Worm (Caenorhabditis elegans): Measurements from ENCODE around the gene T08G3.11.
"Not testable (repeated sequence)": the region's sequence is repeated elsewhere in the genome, so short reads cannot be mapped to it uniquely, and the experiment has no call there.

T08G3.11 gene

DNA sequence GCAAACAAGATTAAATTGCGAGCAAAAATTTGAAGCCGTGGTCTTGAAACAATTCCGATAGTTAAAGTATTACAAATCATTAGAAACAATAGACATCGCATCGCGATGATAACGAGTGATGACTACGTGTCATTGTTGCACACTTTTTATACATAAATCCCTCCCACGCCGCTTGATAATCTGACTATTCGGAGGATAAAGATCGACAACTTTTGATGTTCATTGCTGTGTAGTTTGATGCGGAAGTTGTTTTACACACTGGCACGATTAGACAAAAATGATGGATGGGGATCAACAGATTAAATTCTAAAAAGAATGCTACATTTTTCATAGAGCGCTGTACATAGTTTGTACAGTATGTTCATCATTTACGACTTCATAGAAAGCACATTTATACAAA, at the start of gene T08G3.11:
T08G3.11 (minus strand) TSS at position 101 of the 400 bp plus-strand sequence.
- no peak for TF ChIP-seq unc-62 (GFP tag; optimal IDR thresholded peaks at IDR 0.05)

DNA sequence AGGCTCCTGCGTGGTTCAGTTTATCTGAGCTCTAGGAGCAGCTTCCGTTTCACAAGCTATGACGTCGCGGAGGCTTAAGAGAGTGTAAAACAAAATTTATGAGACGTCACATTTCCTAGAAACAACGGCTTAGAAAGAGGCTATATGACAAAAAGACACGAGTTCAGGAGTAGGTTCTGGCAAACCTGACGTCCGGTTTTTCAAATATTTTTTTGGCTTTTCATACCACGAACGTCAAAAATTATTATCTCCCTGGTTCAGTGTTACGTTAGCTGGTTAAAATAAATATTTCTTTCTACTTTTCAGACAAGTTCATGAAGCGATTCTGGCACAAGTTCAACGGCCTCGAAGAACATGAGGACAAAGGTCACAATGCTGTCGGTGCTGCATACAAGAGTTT, 48.6 kb upstream of the T08G3.11 start, which contains the start of gene F36D3.16:
F36D3.16 (plus strand) TSS at position 301 of the 400 bp plus-strand sequence.
- TF ChIP-seq unc-62 (GFP tag; optimal IDR thresholded peaks at IDR 0.05) = no peak

DNA sequence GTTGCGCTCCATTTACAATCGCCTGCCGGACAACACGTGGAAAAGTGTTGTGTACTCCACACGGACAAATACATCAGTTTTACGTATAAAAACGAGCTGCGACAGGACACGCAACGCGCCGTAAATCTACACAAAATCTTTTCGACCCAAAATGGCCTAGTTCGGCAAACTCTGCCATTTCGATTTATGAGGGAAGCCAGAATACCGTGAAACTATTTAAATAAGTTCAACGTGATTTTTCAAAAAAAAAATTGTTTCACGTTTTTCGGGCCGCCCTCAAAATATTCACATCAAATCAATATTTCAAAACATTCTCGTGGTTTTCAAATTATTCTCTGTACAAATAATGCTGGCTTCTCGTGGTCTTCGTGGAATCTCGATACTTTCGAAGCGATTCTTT, 47.7 kb upstream of the T08G3.11 start, which contains the start of gene F36D3.8:
F36D3.8 (plus strand) TSS at position 301 of the 400 bp plus-strand sequence.
- TF ChIP-seq unc-62 (GFP tag; optimal IDR thresholded peaks at IDR 0.05) = no peak

DNA sequence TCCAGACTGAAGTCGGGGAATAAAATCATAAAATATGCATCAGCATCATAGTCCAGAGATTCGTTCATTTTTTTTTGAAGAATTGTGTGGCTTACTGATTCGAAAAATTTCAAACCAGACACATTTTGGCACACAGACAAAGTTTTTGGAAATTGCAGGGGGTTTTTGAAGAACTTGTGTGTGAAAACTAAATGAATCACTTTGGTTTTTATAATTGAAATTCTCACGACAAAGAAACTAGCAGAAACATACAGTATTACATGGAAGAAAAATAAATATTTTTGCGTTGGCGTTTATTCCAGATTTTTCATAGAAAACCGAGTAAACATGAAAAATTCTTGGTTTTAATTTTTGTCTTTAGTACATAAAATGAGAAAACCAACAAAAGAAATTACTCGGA, 43.1 kb upstream of the T08G3.11 start, which contains the start of gene srw-34:
srw-34 (minus strand) TSS at position 101 of the 400 bp plus-strand sequence.
- TF ChIP-seq unc-62 (GFP tag; optimal IDR thresholded peaks at IDR 0.05) = no peak

DNA sequence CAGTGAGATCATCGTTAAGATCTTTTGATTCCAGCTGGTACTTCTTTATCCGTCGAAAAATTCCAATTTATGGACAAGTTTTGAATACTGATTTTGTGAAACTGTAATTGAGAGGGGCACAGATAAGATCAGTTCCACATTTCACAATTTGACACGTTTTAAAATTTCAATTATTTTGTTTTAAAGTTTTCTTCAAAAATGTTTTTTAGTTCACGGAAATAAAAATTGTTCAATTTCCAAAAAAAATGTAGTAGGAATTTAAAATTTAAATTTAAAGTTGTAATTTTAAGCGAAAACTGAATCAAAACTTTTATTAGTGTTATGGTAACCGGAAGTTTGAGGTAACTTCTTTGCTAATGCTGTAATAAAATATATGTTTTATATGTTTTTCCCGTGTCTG, 38.4 kb upstream of the T08G3.11 start, which contains the start of gene F36D3.4:
F36D3.4 (minus strand) TSS at position 101 of the 400 bp plus-strand sequence.
- no peak for TF ChIP-seq unc-62 (GFP tag; optimal IDR thresholded peaks at IDR 0.05)

DNA sequence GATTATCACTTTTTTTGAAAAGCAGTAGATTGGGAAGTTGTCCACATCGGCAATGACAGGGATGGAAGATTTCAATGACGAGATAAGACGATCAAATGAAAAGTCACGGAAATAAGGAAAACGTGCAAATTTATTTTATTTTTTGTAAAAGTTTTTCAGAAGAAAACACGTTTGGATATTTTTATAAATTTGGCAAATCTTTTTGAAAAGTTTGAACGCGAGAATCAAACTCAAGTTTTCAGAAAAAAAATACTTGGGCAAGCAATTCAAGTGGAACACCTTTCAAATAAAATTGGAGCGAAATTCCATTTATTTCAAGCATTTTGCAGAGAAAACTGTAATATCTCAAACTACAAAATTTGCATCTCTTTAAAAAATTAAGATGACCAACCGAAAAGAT, 36.0 kb upstream of the T08G3.11 start, which contains the start of gene F36D3.5:
F36D3.5 (minus strand) TSS at position 101 of the 400 bp plus-strand sequence.
- not testable (repeated sequence) for TF ChIP-seq unc-62 (GFP tag; optimal IDR thresholded peaks at IDR 0.05)

DNA sequence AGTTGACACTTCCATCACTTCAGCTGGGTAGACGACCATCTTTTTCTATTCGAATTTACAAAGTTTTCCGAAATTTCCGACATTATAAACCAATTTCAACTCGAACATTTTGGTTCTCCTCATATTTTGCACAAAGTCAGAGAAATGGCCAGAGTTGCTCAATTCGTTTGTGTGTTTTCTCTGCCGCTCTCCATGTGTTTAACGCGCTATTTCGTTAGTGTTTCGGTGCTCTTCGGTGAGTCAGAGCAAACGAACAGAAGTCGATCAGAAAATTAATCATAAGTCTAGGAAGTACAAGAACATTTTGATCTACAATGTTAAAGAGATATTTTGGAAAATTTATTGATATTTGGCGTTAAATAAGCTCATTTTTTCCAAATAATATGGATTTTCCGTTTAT, 29.5 kb upstream of the T08G3.11 start, which contains the start of gene srr-3:
srr-3 (minus strand) TSS at position 101 of the 400 bp plus-strand sequence.
- TF ChIP-seq unc-62 (GFP tag; optimal IDR thresholded peaks at IDR 0.05) = no peak

DNA sequence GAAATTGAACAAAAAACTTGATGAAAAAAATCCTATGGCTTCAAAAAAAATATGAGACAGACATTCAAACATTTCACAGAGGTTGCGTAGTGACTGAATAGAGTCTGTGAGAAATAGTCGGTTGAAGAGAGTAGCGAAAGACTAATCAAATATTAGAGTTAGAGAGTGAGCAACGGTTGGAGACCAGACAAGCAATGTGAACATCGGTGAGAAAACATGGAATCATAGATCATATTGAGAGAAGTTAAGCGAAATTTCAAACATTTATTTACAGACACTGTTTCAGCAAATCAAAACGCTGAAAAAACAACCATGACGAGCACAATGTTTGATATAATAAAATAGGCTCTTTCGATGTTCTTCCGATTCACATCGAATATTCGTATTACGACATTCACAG, 27.5 kb upstream of the T08G3.11 start:
- no peak for TF ChIP-seq unc-62 (GFP tag; optimal IDR thresholded peaks at IDR 0.05)

DNA sequence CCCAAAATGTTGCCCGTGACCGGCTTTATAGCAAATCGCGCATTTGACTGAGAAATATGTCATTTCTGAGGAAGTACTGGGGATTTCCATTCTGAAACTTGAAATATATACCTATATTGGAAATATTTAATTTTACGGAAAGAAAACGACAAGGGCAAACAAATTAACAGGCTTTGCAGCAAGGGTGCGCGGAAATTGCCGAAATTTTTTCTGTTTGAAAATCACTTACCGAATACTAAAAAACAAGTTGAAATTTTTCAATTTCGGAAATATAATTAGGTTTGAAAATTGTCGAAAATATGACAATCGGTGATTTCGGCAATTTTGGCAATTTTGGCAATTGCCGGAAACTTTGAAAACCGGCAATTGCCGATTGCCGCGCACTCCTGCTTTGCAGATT, 26.7 kb upstream of the T08G3.11 start, which contains the start of gene nhr-54:
nhr-54 (minus strand) TSS at position 101 of the 400 bp plus-strand sequence.
- TF ChIP-seq unc-62 (GFP tag; optimal IDR thresholded peaks at IDR 0.05) = no peak

DNA sequence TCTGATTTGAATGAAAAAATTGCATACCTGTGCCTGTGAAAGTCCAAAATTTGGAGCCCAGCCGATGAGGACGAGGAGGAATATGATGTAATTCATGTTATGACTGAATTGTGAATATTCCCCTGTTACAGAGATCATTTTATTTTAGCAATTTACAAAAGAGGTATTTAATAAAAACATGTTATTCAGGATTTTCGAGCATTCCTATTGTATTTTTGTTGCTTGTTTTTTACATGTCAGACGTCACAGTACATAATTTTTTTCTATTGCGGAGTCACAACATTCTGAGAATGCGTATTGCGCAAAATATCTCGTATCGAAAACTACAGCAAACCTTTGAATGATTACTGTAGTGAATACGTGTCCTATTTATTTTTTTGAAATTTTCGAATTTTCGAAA, 24.0 kb upstream of the T08G3.11 start, which contains the start of gene F36D3.14:
F36D3.14 (minus strand) TSS at position 101 of the 400 bp plus-strand sequence.
- no peak for TF ChIP-seq unc-62 (GFP tag; optimal IDR thresholded peaks at IDR 0.05)

DNA sequence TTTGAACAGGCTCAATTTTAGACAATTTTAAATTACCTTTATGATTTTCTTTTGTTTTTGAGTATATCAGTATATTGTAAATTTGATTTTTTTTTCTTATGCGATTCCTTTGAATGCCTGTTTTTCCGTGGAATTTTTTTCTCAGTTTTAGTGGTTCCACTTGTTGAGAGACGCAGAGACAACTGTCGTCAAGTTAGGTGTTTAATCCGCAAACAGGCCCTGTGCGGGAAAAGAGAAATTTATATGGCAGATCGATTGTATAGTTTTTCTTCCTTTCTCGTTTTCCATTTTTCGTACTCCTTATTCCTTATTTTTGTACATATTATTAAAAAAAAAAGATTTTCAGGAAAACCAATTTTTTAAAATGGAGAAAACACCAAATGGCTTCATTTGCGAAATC, 19.8 kb upstream of the T08G3.11 start, which contains the start of gene F36D3.1:
F36D3.1 (plus strand) TSS at position 347 of the 400 bp plus-strand sequence.
- no peak for TF ChIP-seq unc-62 (GFP tag; optimal IDR thresholded peaks at IDR 0.05)

DNA sequence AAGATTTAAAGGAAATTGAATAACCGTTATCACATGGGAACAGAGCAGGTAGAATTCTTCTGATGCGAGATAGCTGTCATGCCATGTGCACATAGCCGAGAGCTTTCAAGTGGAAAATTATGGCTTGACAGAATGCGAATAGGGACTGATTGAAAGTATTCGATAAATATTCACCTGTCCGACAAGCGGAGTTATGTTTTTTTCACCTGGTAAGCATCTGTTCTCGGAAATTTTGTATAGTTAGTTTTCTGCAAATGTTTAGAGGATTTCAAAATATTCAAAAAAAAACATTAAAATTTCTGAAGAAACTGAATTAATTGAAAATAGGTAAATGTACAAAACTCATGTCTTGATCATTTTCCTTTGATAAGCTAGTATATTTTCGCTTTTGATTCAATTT, 18.3 kb upstream of the T08G3.11 start, which contains the start of gene srh-136:
srh-136 (minus strand) TSS at position 93 of the 400 bp plus-strand sequence.
- no peak for TF ChIP-seq unc-62 (GFP tag; optimal IDR thresholded peaks at IDR 0.05)

DNA sequence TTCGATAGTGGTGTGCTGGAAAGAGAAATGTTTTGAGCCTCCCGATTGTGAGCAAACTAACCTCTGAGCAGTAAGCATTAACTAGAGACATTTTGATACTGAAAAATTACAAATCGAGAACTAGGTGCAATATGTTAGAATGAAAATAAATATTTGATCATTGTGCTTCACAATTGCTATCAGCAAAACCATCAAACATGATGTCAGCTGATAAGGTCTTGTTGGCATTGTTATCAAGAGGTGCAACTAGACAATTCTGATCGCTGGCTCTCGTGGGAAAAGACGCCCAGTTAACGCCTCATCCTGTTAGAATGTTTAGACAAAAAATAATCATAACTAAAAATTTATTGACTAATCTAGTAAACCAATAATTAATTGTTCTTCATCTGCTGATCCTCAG, 15.2 kb upstream of the T08G3.11 start, which contains the start of gene comt-2:
comt-2 (minus strand) TSS at position 131 of the 400 bp plus-strand sequence.
- TF ChIP-seq unc-62 (GFP tag; optimal IDR thresholded peaks at IDR 0.05) = no peak

DNA sequence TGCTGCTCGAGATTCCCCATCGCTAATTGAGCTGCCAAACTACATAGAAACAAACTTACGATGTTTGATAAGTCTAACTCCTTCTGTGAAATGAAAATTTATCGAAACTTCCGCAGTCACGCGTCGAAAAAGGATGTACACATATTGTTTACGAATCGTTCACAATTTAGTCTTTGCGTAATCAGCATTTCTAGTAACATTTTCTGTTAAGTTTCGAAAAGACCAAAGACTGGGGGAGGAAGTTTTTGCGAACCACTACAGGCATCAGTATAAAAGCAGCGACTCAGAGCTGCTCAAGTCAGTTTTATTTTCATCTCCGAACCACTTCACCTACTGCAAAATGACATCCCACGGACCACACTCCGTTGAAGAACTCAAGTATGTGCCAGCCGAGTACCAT, 9.0 kb upstream of the T08G3.11 start, which contains the start of gene sqst-4:
sqst-4 (plus strand) TSS at position 301 of the 400 bp plus-strand sequence.
- TF ChIP-seq unc-62 (GFP tag; optimal IDR thresholded peaks at IDR 0.05) = no peak

DNA sequence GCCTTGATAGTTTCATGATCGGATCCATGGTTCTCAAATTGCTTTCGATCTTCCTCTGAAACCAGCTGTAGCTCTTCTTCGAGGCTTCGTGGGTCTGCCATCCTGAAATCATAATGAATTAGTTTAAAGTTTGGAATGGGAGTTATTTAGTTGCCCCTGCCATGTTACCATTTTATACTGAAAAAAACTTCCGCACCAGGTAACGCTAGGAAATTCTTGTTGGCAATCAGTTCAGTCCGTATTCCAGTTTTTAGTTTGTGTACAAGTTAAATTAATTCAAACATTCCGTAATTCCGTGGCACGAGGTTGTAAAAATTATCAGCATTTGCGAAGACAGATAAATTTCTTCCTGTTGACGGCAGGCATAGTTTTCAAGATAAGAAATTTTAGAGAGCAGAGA, 8.3 kb upstream of the T08G3.11 start, which contains the start of gene Y32B12A.5:
Y32B12A.5 (minus strand) TSS at position 101 of the 400 bp plus-strand sequence.
- TF ChIP-seq unc-62 (GFP tag; optimal IDR thresholded peaks at IDR 0.05) = no peak

DNA sequence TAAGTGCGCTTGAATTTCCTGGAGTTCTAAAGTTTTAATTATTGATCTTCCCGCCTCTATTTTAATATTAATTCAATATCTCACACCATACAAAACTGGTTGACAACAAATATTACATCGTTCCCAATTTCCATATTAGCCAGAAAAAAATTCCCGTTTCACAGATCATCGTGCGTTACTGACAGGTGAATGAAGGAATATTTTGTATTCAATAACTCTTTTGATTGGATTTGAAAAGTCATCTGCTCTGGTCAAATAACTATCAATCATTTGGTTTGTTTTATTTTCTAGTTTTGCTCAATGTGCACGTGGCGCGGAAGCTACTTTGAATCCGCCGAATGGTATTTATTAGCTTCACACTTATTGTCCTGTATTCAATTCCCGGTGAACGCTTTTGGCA, 4.5 kb upstream of the T08G3.11 start, which contains the start of gene srh-139:
srh-139 (plus strand) TSS at position 301 of the 400 bp plus-strand sequence.
- TF ChIP-seq unc-62 (GFP tag; optimal IDR thresholded peaks at IDR 0.05) = no peak

DNA sequence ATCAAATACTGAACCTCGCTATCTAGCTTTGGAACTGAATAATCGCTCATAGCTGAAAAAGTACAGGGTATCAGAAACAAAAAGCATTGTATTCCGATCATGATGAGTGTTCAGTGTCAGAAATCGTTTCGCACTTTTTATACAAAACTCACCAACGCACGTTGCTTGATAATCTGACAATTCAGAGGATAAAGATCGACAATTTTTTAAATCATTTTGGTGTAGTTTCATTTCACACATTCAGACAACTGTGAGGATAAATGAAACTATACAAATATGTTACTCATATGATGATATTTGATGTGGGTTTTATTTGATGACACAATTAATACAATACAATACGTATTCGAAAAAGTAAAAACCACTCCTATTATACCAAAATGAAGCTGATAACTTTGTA, 3.9 kb upstream of the T08G3.11 start, which contains the start of gene F57E7.2:
F57E7.2 (minus strand) TSS at position 101 of the 400 bp plus-strand sequence.
- no peak for TF ChIP-seq unc-62 (GFP tag; optimal IDR thresholded peaks at IDR 0.05)
